Fruit fly (Drosophila melanogaster): ENCODE results near the gene CG11585.

CG11585 gene

dm6 chrX:14214505-14215449 is 25.5 kb downstream of the CG11585 start (continued):
- TF ChIP-seq vfl (GFP tag; optimal IDR thresholded peaks at IDR 0.05) (no peak), Dad (GFP tag; optimal IDR thresholded peaks at IDR 0.05) (no peak), Sox102F (GFP tag; optimal IDR thresholded peaks at IDR 0.05) (peak; percentile 35), CG8765 (GFP tag; IDR thresholded peaks at IDR 0.05) (no peak), emc (GFP tag; optimal IDR thresholded peaks at IDR 0.05) (no peak), CG4617 (GFP tag; optimal IDR thresholded peaks at IDR 0.05; ENCODE audit: borderline replicate concordance) (no peak)

dm6 chrX:14215834-14216233 is 26.5 kb downstream of the CG11585 start:
- TF ChIP-seq grau (tag; optimal IDR thresholded peaks at IDR 0.05) (peak; percentile 10), Rfx (GFP tag; IDR thresholded peaks at IDR 0.05) (0 out of 2 replicates have a peak, but pooled peaks have one; percentile 17), row (GFP tag; IDR thresholded peaks at IDR 0.05) (peak; percentile 32; the same call in 1 of the 3 replicates), CG7839 (tag; optimal IDR thresholded peaks at IDR 0.05) (peak; percentile 12), gt (GFP tag; IDR thresholded peaks at IDR 0.05) (no peak), CG1233 (GFP tag; optimal IDR thresholded peaks at IDR 0.05) (no peak), sd (tag; optimal IDR thresholded peaks at IDR 0.05) (peak; percentile 73), dysf (GFP tag; IDR thresholded peaks at IDR 0.05) (peak; percentile 29; the same call in 1 of the 3 replicates), prd (optimal IDR thresholded peaks at IDR 0.05) (no peak), prd (GFP tag; IDR thresholded peaks at IDR 0.05) (0 out of 3 replicates have a peak, but pooled peaks have one; percentile 5), CG34422 (GFP tag; IDR thresholded peaks at IDR 0.05) (no peak), CG18619 (GFP tag; optimal IDR thresholded peaks at IDR 0.05) (no peak), NfI (GFP tag; optimal IDR thresholded peaks at IDR 0.05) (peak; percentile 16), D19A (tag; optimal IDR thresholded peaks at IDR 0.05) (peak; percentile 95), grn (GFP tag; optimal IDR thresholded peaks at IDR 0.05) (no peak), Drgx (GFP tag; IDR thresholded peaks at IDR 0.05) (peak; percentile 55; the same call in 1 of the 2 replicates), Med (GFP tag) (peak; percentile 63), sug (tag; optimal IDR thresholded peaks at IDR 0.05) (peak; percentile 8), CG3281 (GFP tag; optimal IDR thresholded peaks at IDR 0.05) (peak; percentile 39), CG14441 (GFP tag; IDR thresholded peaks at IDR 0.05) (no peak), CG9932 (GFP tag; IDR thresholded peaks at IDR 0.05) (peak; percentile 24; the same call in 1 of the 2 replicates), CG8765 (GFP tag; IDR thresholded peaks at IDR 0.05) (no peak), sob (GFP tag; IDR thresholded peaks at IDR 0.05) (0 out of 2 replicates have a peak, but pooled peaks have one; percentile 13), Ets65A (GFP tag) (peak; percentile 63), org-1 (GFP tag; optimal IDR thresholded peaks at IDR 0.05) (no peak), Hr51 (GFP tag; optimal IDR thresholded peaks at IDR 0.05) (no peak), CG2678 (tag; optimal IDR thresholded peaks at IDR 0.05) (peak; percentile 14), Lhr (GFP tag; optimal IDR thresholded peaks at IDR 0.05) (no peak)

- TF ChIP-seq gcm (GFP tag; optimal IDR thresholded peaks at IDR 0.05) (no peak), Med (GFP tag) (peak; percentile 16), z (GFP tag; IDR thresholded peaks at IDR 0.05) (no peak), lab (GFP tag; optimal IDR thresholded peaks at IDR 0.05) (peak; percentile 1), Stat92E (GFP tag; optimal IDR thresholded peaks at IDR 0.05) (no peak), CG7839 (tag; optimal IDR thresholded peaks at IDR 0.05) (peak; percentile 2), nau (GFP tag; optimal IDR thresholded peaks at IDR 0.05) (no peak), CG14014 (GFP tag; IDR thresholded peaks at IDR 0.05) (0 out of 2 replicates have a peak, but pooled peaks have one; percentile 21), unc-4 (GFP tag; IDR thresholded peaks at IDR 0.05; ENCODE audit: partially characterized antibody) (no peak), vfl (GFP tag; optimal IDR thresholded peaks at IDR 0.05) (no peak), CG11560 (tag; IDR thresholded peaks at IDR 0.05) (no peak), en (GFP tag; optimal IDR thresholded peaks at IDR 0.05) (no peak), gem (tag; optimal IDR thresholded peaks at IDR 0.05) (peak; percentile 42), Ets65A (GFP tag) (no peak), sqz (GFP tag; optimal IDR thresholded peaks at IDR 0.05) (no peak), CG12299 (tag; optimal IDR thresholded peaks at IDR 0.05) (no peak), HmgD (GFP tag; optimal IDR thresholded peaks at IDR 0.05) (no peak), Sox102F (GFP tag; optimal IDR thresholded peaks at IDR 0.05) (peak; percentile 12), CG4360 (GFP tag; IDR thresholded peaks at IDR 0.05) (no peak)
Measured at dm6 chrX:14216844-14217243, 27.5 kb downstream of the CG11585 start.
